Fruit fly (Drosophila melanogaster) whole organism, prepupa: ENCODE results near the gene CG31650.
A peak's percentile ranks its signal among the peaks of the same experiment; 100 is the strongest.

Source experiments
- Blimp-1 ChIP-seq: fragments of 200-800 bp; sonication (Bioruptor generic); optimal IDR thresholded peaks from 3 replicates; lab custom pipeline; 2017; ENCODE audit warnings: missing biosample characterization, missing genetic modification characterization, mild to moderate bottlenecking, moderate library complexity, missing genetic modification reagents
- CG11294 ChIP-seq: fragments of 200-800 bp; sonication (Bioruptor generic); IDR thresholded peaks from 2 replicates; pipeline ENCODE4 v1.3.6; 2022; ENCODE audit warnings: missing biosample characterization, missing genetic modification characterization
- CG11762 ChIP-seq: fragments of 200-800 bp; sonication (Bioruptor generic); optimal IDR thresholded peaks from 3 replicates; lab custom pipeline; 2016; ENCODE audit warnings: missing biosample characterization, missing genetic modification characterization; ENCODE audit not compliant: insufficient read depth
- CG15336 ChIP-seq: fragments of 200-800 bp; sonication (Bioruptor generic); IDR thresholded peaks from 2 replicates; pipeline ENCODE4 v1.3.6; 2022; ENCODE audit warnings: missing biosample characterization, missing genetic modification characterization
- CG1621 ChIP-seq: fragments of 200-800 bp; sonication (Bioruptor generic); optimal IDR thresholded peaks from 3 replicates; lab custom pipeline; 2018; ENCODE audit warnings: missing biosample characterization, mild to moderate bottlenecking, missing genetic modification characterization
- CG3032 ChIP-seq: fragments of 200-800 bp; optimal IDR thresholded peaks from 2 replicates; lab custom pipeline; 2019; ENCODE audit warnings: missing biosample characterization, mild to moderate bottlenecking, missing genetic modification characterization, moderate library complexity
- CG32006 ChIP-seq: fragments of 200-800 bp; sonication (Bioruptor generic); optimal IDR thresholded peaks from 3 replicates; lab custom pipeline; 2017; ENCODE audit warnings: missing biosample characterization, mild to moderate bottlenecking, missing genetic modification characterization
- CG3919 ChIP-seq: fragments of 200-800 bp; sonication (Bioruptor generic); optimal IDR thresholded peaks from 3 replicates; lab custom pipeline; 2016; ENCODE audit warnings: missing biosample characterization, missing genetic modification characterization
- CG4318 ChIP-seq: fragments of 200-800 bp; sonication (Bioruptor generic); optimal IDR thresholded peaks from 3 replicates; lab custom pipeline; 2017; ENCODE audit warnings: missing biosample characterization, mild to moderate bottlenecking, missing genetic modification characterization
- CG6163 ChIP-seq: fragments of 200-800 bp; sonication (Bioruptor generic); IDR thresholded peaks from 3 replicates; pipeline ENCODE4 v1.3.6; 2022; ENCODE audit warnings: missing biosample characterization, missing genetic modification characterization
- CG6808 ChIP-seq: fragments of 200-800 bp; sonication (Bioruptor generic); optimal IDR thresholded peaks from 3 replicates; lab custom pipeline; 2017; ENCODE audit warnings: missing biosample characterization, missing genetic modification characterization, mild to moderate bottlenecking, moderate library complexity, missing genetic modification reagents
- CG6854 ChIP-seq: fragments of 200-800 bp; sonication (Bioruptor generic); optimal IDR thresholded peaks from 2 replicates; lab custom pipeline; 2017; ENCODE audit warnings: missing biosample characterization, mild to moderate bottlenecking, missing genetic modification characterization
- CG8119 ChIP-seq: fragments of 200-800 bp; sonication (Bioruptor generic); IDR thresholded peaks from 3 replicates; pipeline ENCODE4 v1.3.6; 2022; ENCODE audit warnings: missing biosample characterization, missing genetic modification characterization
- CG8319 ChIP-seq: fragments of 200-800 bp; sonication (Bioruptor generic); optimal IDR thresholded peaks from 3 replicates; lab custom pipeline; 2016; ENCODE audit warnings: missing biosample characterization, missing genetic modification characterization
- CG9139 ChIP-seq: fragments of 200-800 bp; sonication (Bioruptor generic); optimal IDR thresholded peaks from 3 replicates; lab custom pipeline; 2017; ENCODE audit warnings: missing biosample characterization, mild to moderate bottlenecking, missing genetic modification characterization
- Eip75B ChIP-seq: fragments of 200-800 bp; sonication (Bioruptor generic); optimal IDR thresholded peaks from 3 replicates; lab custom pipeline; 2016; ENCODE audit warnings: missing biosample characterization, missing genetic modification characterization
- Eip78C ChIP-seq: fragments of 200-800 bp; sonication (Bioruptor generic); peaks from one replicate; lab custom pipeline; 2016; ENCODE audit warnings: missing biosample characterization, missing genetic modification characterization
- Ets96B ChIP-seq: fragments of 200-800 bp; optimal IDR thresholded peaks from 2 replicates; lab custom pipeline; 2019; ENCODE audit warnings: missing biosample characterization, mild to moderate bottlenecking, missing genetic modification characterization, moderate library complexity
- Hr4 ChIP-seq: fragments of 200-800 bp; sonication (Bioruptor generic); optimal IDR thresholded peaks from 3 replicates; lab custom pipeline; 2016; ENCODE audit warnings: missing biosample characterization, missing genetic modification characterization
- OdsH ChIP-seq: fragments of 200-800 bp; sonication (Bioruptor generic); optimal IDR thresholded peaks from 3 replicates; lab custom pipeline; 2016; ENCODE audit warnings: missing biosample characterization, missing genetic modification characterization
- Smox ChIP-seq: fragments of 200-800 bp; sonication (Bioruptor generic); optimal IDR thresholded peaks from 3 replicates; lab custom pipeline; 2016; ENCODE audit warnings: missing biosample characterization, missing genetic modification characterization
- Sox102F ChIP-seq: fragments of 200-800 bp; sonication (Bioruptor generic); optimal IDR thresholded peaks from 2 replicates; lab custom pipeline; 2016; ENCODE audit warnings: missing biosample characterization, mild to moderate bottlenecking, missing genetic modification characterization
- Sox14 ChIP-seq: fragments of 200-800 bp; sonication (Bioruptor generic); optimal IDR thresholded peaks from 3 replicates; lab custom pipeline; 2016; ENCODE audit warnings: missing biosample characterization, missing genetic modification characterization
- Sox15 ChIP-seq: fragments of 200-800 bp; sonication (Bioruptor generic); optimal IDR thresholded peaks from 3 replicates; lab custom pipeline; 2016; ENCODE audit warnings: missing biosample characterization, missing genetic modification characterization
- achi ChIP-seq: fragments of 200-800 bp; sonication (Bioruptor generic); optimal IDR thresholded peaks from 3 replicates; lab custom pipeline; 2016; ENCODE audit warnings: missing biosample characterization, missing genetic modification characterization
- acj6 ChIP-seq: fragments of 200-800 bp; sonication (Bioruptor generic); optimal IDR thresholded peaks from 3 replicates; lab custom pipeline; 2016; ENCODE audit warnings: missing biosample characterization, missing genetic modification characterization
- dsx ChIP-seq: fragments of 200-800 bp; optimal IDR thresholded peaks from 3 replicates; lab custom pipeline; 2019; ENCODE audit warnings: missing biosample characterization, mild to moderate bottlenecking, missing genetic modification characterization, moderate library complexity; ENCODE audit not compliant: poor library complexity, severe bottlenecking
- eg ChIP-seq: fragments of 200-800 bp; sonication (Bioruptor generic); IDR thresholded peaks from 3 replicates; pipeline ENCODE4 v1.3.6; 2022; ENCODE audit warnings: missing biosample characterization, missing genetic modification characterization
- esn ChIP-seq: fragments of 200-800 bp; sonication (Bioruptor generic); optimal IDR thresholded peaks from 2 replicates; lab custom pipeline; 2016; ENCODE audit warnings: missing biosample characterization, mild to moderate bottlenecking, missing genetic modification characterization, moderate library complexity
- fd85E ChIP-seq: fragments of 200-800 bp; sonication (Bioruptor generic); optimal IDR thresholded peaks from 3 replicates; lab custom pipeline; 2016; ENCODE audit warnings: missing biosample characterization, missing genetic modification characterization
- fkh ChIP-seq: fragments of 200-800 bp; sonication (Bioruptor generic); optimal IDR thresholded peaks from 3 replicates; lab custom pipeline; 2017; ENCODE audit warnings: missing biosample characterization, mild to moderate bottlenecking, missing genetic modification characterization, moderate library complexity
- salr ChIP-seq, 2 experiments: fragments of 200-800 bp; sonication (Bioruptor generic); optimal IDR thresholded peaks; 3 replicates each; lab custom pipeline; 2016 to 2018; ENCODE audit warnings: missing biosample characterization in 2 of 2, missing genetic modification characterization in 2 of 2, mild to moderate bottlenecking in 1 of 2
- ss ChIP-seq, 2 experiments: fragments of 200-800 bp; sonication (Bioruptor generic); optimal IDR thresholded peaks; 2 replicates in 1 of 2; 3 replicates in 1 of 2; lab custom pipeline; 2017 to 2018; ENCODE audit warnings: mild to moderate bottlenecking in 2 of 2, missing biosample characterization in 2 of 2, missing genetic modification characterization in 2 of 2, moderate library complexity in 1 of 2
- svp ChIP-seq: fragments of 200-800 bp; sonication (Bioruptor generic); peaks from one replicate; lab custom pipeline; 2016; ENCODE audit warnings: missing biosample characterization, missing genetic modification characterization
- vri ChIP-seq: fragments of 200-800 bp; sonication (Bioruptor generic); optimal IDR thresholded peaks from 3 replicates; lab custom pipeline; 2016; ENCODE audit warnings: missing biosample characterization, mild to moderate bottlenecking, missing genetic modification characterization

CG31650 gene

dm6 chr2L:5059645-5060254, 15.2 kb upstream of the CG31650 start, which contains the start of gene Rpn11 (continued):
- TF ChIP-seq Hr4 (GFP tag; lab: Kevin White, UChicago) (peak; percentile 54), vri (no peak), achi (GFP tag; lab: Kevin White, UChicago) (peak; percentile 48), dsx (GFP tag; lab: Kevin White, UChicago) (peak; percentile 45), CG3919 (GFP tag; lab: Kevin White, UChicago) (peak; percentile 44), CG6854 (GFP tag; lab: Kevin White, UChicago) (no peak), CG8119 (GFP tag; lab: Robert Waterston, UW) (no peak), Sox102F (GFP tag; lab: Kevin White, UChicago) (no peak), CG11762 (GFP tag; lab: Kevin White, UChicago) (no peak), Sox14 (GFP tag; lab: Kevin White, UChicago) (peak; percentile 74), eg (peak; percentile 36; the same call in 1 of the 3 replicates)

dm6 chr2L:5058094-5058493, 13.6 kb upstream of the CG31650 start, which contains the start of gene Nepl3:
TSS of gene Nepl3 (minus strand) at chr2L:5058248.
- TF ChIP-seq Eip78C (peak; percentile 24), Blimp-1 (GFP tag; lab: Kevin White, UChicago) (no peak), Sox14 (GFP tag; lab: Kevin White, UChicago) (no peak), salr (GFP tag; optimal IDR thresholded peaks at IDR 0.05; lab: Kevin White, UChicago) (no peak)

- TF ChIP-seq OdsH (GFP tag; lab: Kevin White, UChicago) (no peak), CG4318 (GFP tag; lab: Kevin White, UChicago) (no peak), CG32006 (GFP tag; lab: Kevin White, UChicago) (no peak), CG9139 (GFP tag; lab: Kevin White, UChicago) (no peak), eg (no peak), CG6163 (GFP tag; lab: Robert Waterston, UW) (no peak), CG8119 (GFP tag; lab: Robert Waterston, UW) (no peak), CG1621 (tag; lab: Kevin White, UChicago) (no peak)
These were observed 11.0 kb upstream of the CG31650 start for dm6 chr2L:5055528-5055927.

- TF ChIP-seq Sox14 (GFP tag; lab: Kevin White, UChicago): peak; percentile 0
- no peak for TF ChIP-seq CG15336 (GFP tag; lab: Robert Waterston, UW)
- TF ChIP-seq Eip78C: peak; percentile 60
- TF ChIP-seq Eip75B: no peak
- TF ChIP-seq esn (GFP tag; lab: Kevin White, UChicago): peak; percentile 31
- peak; percentile 30 for TF ChIP-seq CG1621 (tag; lab: Kevin White, UChicago)
- TF ChIP-seq fkh: peak; percentile 92
- TF ChIP-seq Ets96B: no peak
- no peak for TF ChIP-seq CG8319 (GFP tag; lab: Kevin White, UChicago)
- TF ChIP-seq svp (GFP tag; lab: Kevin White, UChicago): peak; percentile 6
- no peak for TF ChIP-seq Smox
- TF ChIP-seq achi (GFP tag; lab: Kevin White, UChicago): peak; percentile 49
- TF ChIP-seq ss (GFP tag; optimal IDR thresholded peaks at IDR 0.05; lab: Kevin White, UChicago): no peak
- TF ChIP-seq acj6 (GFP tag; lab: Kevin White, UChicago): no peak
These were observed 10.4 kb upstream of the CG31650 start, which contains the start of the genes CG14036 and His3.3A for dm6 chr2L:5054953-5055352. TSS of gene CG14036 (minus strand) at chr2L:5055016. TSS of gene His3.3A (plus strand) at chr2L:5055058.

- TF ChIP-seq CG6854 (GFP tag; lab: Kevin White, UChicago) (no peak), CG3032 (tag; lab: Kevin White, UChicago) (no peak), dsx (GFP tag; lab: Kevin White, UChicago) (no peak), CG11294 (GFP tag; lab: Robert Waterston, UW) (no peak), fd85E (GFP tag; lab: Kevin White, UChicago) (no peak), Sox15 (GFP tag; lab: Kevin White, UChicago) (no peak), CG6808 (GFP tag; lab: Kevin White, UChicago) (no peak), Hr4 (GFP tag; lab: Kevin White, UChicago) (no peak), OdsH (GFP tag; lab: Kevin White, UChicago) (no peak)
These were observed 8.5 kb upstream of the CG31650 start, which contains the start of gene eIF3h for dm6 chr2L:5052994-5053393. TSS of gene eIF3h (minus strand) at chr2L:5053094.
